Worm (Caenorhabditis elegans) whole organism, L2 larva: ENCODE measurements around the gene Y64G10A.10.

Source experiments
- aly-2 ChIP-seq: fragments of 150-350 bp; optimal IDR thresholded peaks from 2 replicates; lab custom pipeline; 2014; ENCODE audit warnings: missing biosample characterization, missing genetic modification characterization
- blmp-1 ChIP-seq: sonication (generic microtip); optimal IDR thresholded peaks from 2 replicates; lab custom pipeline; 2017; ENCODE audit warnings: missing genetic modification characterization, mild to moderate bottlenecking, missing compliant biosample characterization, antibody characterized with exemption, moderate library complexity; ENCODE audit not compliant: insufficient read depth
- ceh-82 ChIP-seq: fragments of 150-350 bp; optimal IDR thresholded peaks from 2 replicates; lab custom pipeline; 2014; ENCODE audit warnings: missing biosample characterization, missing genetic modification characterization
- mdl-1 ChIP-seq, 2 experiments: fragments of 150-350 bp in 1 of 2; sonication (generic microtip) in 1 of 2; optimal IDR thresholded peaks; 2 replicates each; lab custom pipeline; 2017; ENCODE audit warnings: missing biosample characterization in 2 of 2, missing genetic modification characterization in 2 of 2
- nhr-10 ChIP-seq: sonication (generic microtip); optimal IDR thresholded peaks from 2 replicates; lab custom pipeline; 2017; ENCODE audit warnings: missing biosample characterization, missing genetic modification characterization
- nhr-11 ChIP-seq: fragments of 150-350 bp; optimal IDR thresholded peaks from 2 replicates; lab custom pipeline; 2014; ENCODE audit warnings: missing biosample characterization, missing genetic modification characterization
- nhr-12 ChIP-seq: fragments of 150-350 bp; optimal IDR thresholded peaks from 2 replicates; lab custom pipeline; 2014; ENCODE audit warnings: missing biosample characterization, missing genetic modification characterization
- unc-55 ChIP-seq: fragments of 150-350 bp; sonication (generic microtip); optimal IDR thresholded peaks from 3 replicates; lab custom pipeline; 2014; ENCODE audit warnings: missing biosample characterization, missing genetic modification reagents, missing genetic modification characterization
- ztf-4 ChIP-seq: fragments of 150-350 bp; optimal IDR thresholded peaks from 2 replicates; lab custom pipeline; 2014; ENCODE audit warnings: missing biosample characterization, missing genetic modification characterization

DNA sequence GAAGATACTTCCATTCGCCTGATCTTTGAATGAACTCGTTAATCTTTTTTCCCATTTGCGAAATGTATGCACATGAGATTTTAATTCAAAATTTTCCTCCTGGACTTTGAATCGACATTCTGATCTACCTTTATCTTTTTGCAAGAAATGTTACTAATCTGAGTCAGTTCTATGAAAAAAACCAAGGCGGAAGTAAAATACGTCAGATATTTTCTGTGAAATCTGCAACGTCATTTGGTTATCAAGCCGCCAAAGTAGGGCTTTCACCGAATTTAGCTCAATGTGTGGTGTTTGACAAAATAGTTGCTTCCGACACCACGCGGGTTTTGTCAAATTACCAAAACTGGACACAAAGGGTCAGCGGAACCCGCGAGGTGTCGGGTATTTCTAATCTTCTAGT, 33.6 kb upstream of the Y64G10A.10 start:
- TF ChIP-seq mdl-1 (tag; optimal IDR thresholded peaks at IDR 0.05; lab: Kevin White, UChicago) = no peak
- no peak for TF ChIP-seq aly-2 (tag; lab: Kevin White, UChicago)
- no peak for TF ChIP-seq ztf-4 (tag; lab: Kevin White, UChicago)
- TF ChIP-seq blmp-1 = no peak
- no peak for TF ChIP-seq nhr-11 (tag; lab: Kevin White, UChicago)
- no peak for TF ChIP-seq nhr-12 (tag; lab: Kevin White, UChicago)
- no peak for TF ChIP-seq unc-55 (GFP tag; lab: Kevin White, UChicago)
- TF ChIP-seq ceh-82 (tag; lab: Kevin White, UChicago) = no peak
- no peak for TF ChIP-seq nhr-10
